Fruit fly (Drosophila melanogaster): ENCODE measurements around the gene Ir76b.

dm6 chr3L:20085035-20085434 is 26.3 kb downstream of the Ir76b start:
- TF ChIP-seq bab1 (GFP tag; optimal IDR thresholded peaks at IDR 0.05) (no peak), CG33017 (tag; optimal IDR thresholded peaks at IDR 0.05) (no peak), toe (GFP tag; optimal IDR thresholded peaks at IDR 0.05) (no peak), ovo (GFP tag; optimal IDR thresholded peaks at IDR 0.05) (no peak), cic (GFP tag; optimal IDR thresholded peaks at IDR 0.05) (no peak), Crg-1 (GFP tag; optimal IDR thresholded peaks at IDR 0.05) (no peak), tj (GFP tag; optimal IDR thresholded peaks at IDR 0.05) (no peak), Hr96 (GFP tag; optimal IDR thresholded peaks at IDR 0.05) (no peak), pad (GFP tag; optimal IDR thresholded peaks at IDR 0.05) (no peak), CG11617 (GFP tag; optimal IDR thresholded peaks at IDR 0.05) (no peak), cnc (optimal IDR thresholded peaks at IDR 0.05) (no peak)
